Fruit fly (Drosophila melanogaster): ENCODE results near the gene CG46435.
A peak's percentile ranks its signal among the peaks of the same experiment; 100 is the strongest.

Gene CG46435

dm6 chr3L:19516547-19516946, 28.4 kb upstream of the CG46435 start (continued):
- peak; percentile 43; the same call in 1 of the 2 replicates for TF ChIP-seq dan (GFP tag; IDR thresholded peaks at IDR 0.05)
- TF ChIP-seq Xbp1 (GFP tag; optimal IDR thresholded peaks at IDR 0.05) = peak; percentile 90
- TF ChIP-seq CG31388 (GFP tag; optimal IDR thresholded peaks at IDR 0.05) = peak; percentile 33
- peak; percentile 70 for TF ChIP-seq Usf (GFP tag; optimal IDR thresholded peaks at IDR 0.05)
- peak; percentile 48 for TF ChIP-seq CG1529 (GFP tag; optimal IDR thresholded peaks at IDR 0.05)
- no peak for TF ChIP-seq Kr (GFP tag; optimal IDR thresholded peaks at IDR 0.05)
- TF ChIP-seq CG4328 (GFP tag; optimal IDR thresholded peaks at IDR 0.05) = peak; percentile 90
- peak; percentile 68 for TF ChIP-seq CG12769 (tag; optimal IDR thresholded peaks at IDR 0.05)
- peak; percentile 60 for TF ChIP-seq CG3838 (GFP tag; optimal IDR thresholded peaks at IDR 0.05)
- peak; percentile 70 for TF ChIP-seq CG12155 (GFP tag; optimal IDR thresholded peaks at IDR 0.05)
- peak; percentile 70 for TF ChIP-seq CG13296 (GFP tag; optimal IDR thresholded peaks at IDR 0.05)
- TF ChIP-seq unpg (GFP tag; optimal IDR thresholded peaks at IDR 0.05) = peak; percentile 88
- TF ChIP-seq Hr39 (optimal IDR thresholded peaks at IDR 0.05) = no peak
- peak; percentile 71 for TF ChIP-seq Chrac-16 (GFP tag; optimal IDR thresholded peaks at IDR 0.05)
- peak; percentile 93 for TF ChIP-seq gce (GFP tag; IDR thresholded peaks at IDR 0.05)
- TF ChIP-seq wor (GFP tag; IDR thresholded peaks at IDR 0.05) = peak; percentile 60
- peak; percentile 78 for TF ChIP-seq NC2α (GFP tag; optimal IDR thresholded peaks at IDR 0.05)
- peak; percentile 31; the same call in 1 of the 2 replicates for TF ChIP-seq CG8765 (GFP tag; IDR thresholded peaks at IDR 0.05)
- peak; percentile 49 for TF ChIP-seq CG12299 (tag; optimal IDR thresholded peaks at IDR 0.05)
- peak; percentile 94 for TF ChIP-seq CG9876 (GFP tag; optimal IDR thresholded peaks at IDR 0.05)
- TF ChIP-seq Lim3 (GFP tag; IDR thresholded peaks at IDR 0.05) = peak; percentile 40; the same call in 1 of the 2 replicates
- TF ChIP-seq Neu2 (GFP tag; optimal IDR thresholded peaks at IDR 0.05; ENCODE audit: borderline replicate concordance) = peak; percentile 64
- TF ChIP-seq tin (GFP tag; optimal IDR thresholded peaks at IDR 0.05) = peak; percentile 91
- TF ChIP-seq CG1233 (GFP tag; optimal IDR thresholded peaks at IDR 0.05) = peak; percentile 92
- TF ChIP-seq pan (optimal IDR thresholded peaks at IDR 0.05) = no peak
- peak in 1 of 2 experiments; percentile 93 for TF ChIP-seq pan (GFP tag; optimal IDR thresholded peaks at IDR 0.05 in 1 of 2, IDR thresholded peaks at IDR 0.05 in 1 of 2)
- no peak for TF ChIP-seq sqz (GFP tag; optimal IDR thresholded peaks at IDR 0.05)
- peak; percentile 45 for TF ChIP-seq CG9437 (GFP tag; optimal IDR thresholded peaks at IDR 0.05)
- peak; percentile 91 for TF ChIP-seq Fer2 (tag; optimal IDR thresholded peaks at IDR 0.05)
- TF ChIP-seq ftz-f1 (GFP tag; optimal IDR thresholded peaks at IDR 0.05) = peak; percentile 43
- TF ChIP-seq sd (tag; optimal IDR thresholded peaks at IDR 0.05) = no peak
- TF ChIP-seq crc (GFP tag; optimal IDR thresholded peaks at IDR 0.05) = peak; percentile 91
- TF ChIP-seq Gsc (GFP tag; IDR thresholded peaks at IDR 0.05) = peak; percentile 76
- TF ChIP-seq CG18619 (GFP tag; optimal IDR thresholded peaks at IDR 0.05) = peak; percentile 87
- TF ChIP-seq CG2202 (tag; optimal IDR thresholded peaks at IDR 0.05) = peak; percentile 54
- TF ChIP-seq CG10654 (GFP tag; optimal IDR thresholded peaks at IDR 0.05) = peak; percentile 97
- TF ChIP-seq CG3995 (GFP tag; optimal IDR thresholded peaks at IDR 0.05) = peak; percentile 59
- peak; percentile 74 for TF ChIP-seq BtbVII (GFP tag; optimal IDR thresholded peaks at IDR 0.05)
- TF ChIP-seq sc (optimal IDR thresholded peaks at IDR 0.05) = no peak
- TF ChIP-seq sc (GFP tag; optimal IDR thresholded peaks at IDR 0.05) = peak; percentile 46
- TF ChIP-seq bbx (GFP tag; IDR thresholded peaks at IDR 0.05; ENCODE audit: partially characterized antibody) = peak; percentile 53; the same call in 1 of the 2 replicates
- TF ChIP-seq CG15601 (tag; optimal IDR thresholded peaks at IDR 0.05) = peak; percentile 80
- peak; percentile 93 for TF ChIP-seq Pdp1 (GFP tag; optimal IDR thresholded peaks at IDR 0.05)
- peak; percentile 98 for TF ChIP-seq CG31365 (tag; optimal IDR thresholded peaks at IDR 0.05)
- TF ChIP-seq CoRest (tag; optimal IDR thresholded peaks at IDR 0.05) = peak; percentile 83
- TF ChIP-seq CG1647 (GFP tag; optimal IDR thresholded peaks at IDR 0.05) = peak; percentile 90
- peak; percentile 88 for TF ChIP-seq HHEX (GFP tag; optimal IDR thresholded peaks at IDR 0.05)
- peak; percentile 95 for TF ChIP-seq Ptx1 (GFP tag; IDR thresholded peaks at IDR 0.05)
- peak; percentile 75 for TF ChIP-seq ewg (GFP tag; optimal IDR thresholded peaks at IDR 0.05)
- peak; percentile 91 for TF ChIP-seq tgo (GFP tag; IDR thresholded peaks at IDR 0.05)
- peak; percentile 77 for TF ChIP-seq amos (GFP tag; IDR thresholded peaks at IDR 0.05; ENCODE audit: partially characterized antibody)

Measured in whole organism, embryonic.